Comparison of ENCODE assay signal across 2 fruit fly cellular contexts in the genomic region with DNA sequence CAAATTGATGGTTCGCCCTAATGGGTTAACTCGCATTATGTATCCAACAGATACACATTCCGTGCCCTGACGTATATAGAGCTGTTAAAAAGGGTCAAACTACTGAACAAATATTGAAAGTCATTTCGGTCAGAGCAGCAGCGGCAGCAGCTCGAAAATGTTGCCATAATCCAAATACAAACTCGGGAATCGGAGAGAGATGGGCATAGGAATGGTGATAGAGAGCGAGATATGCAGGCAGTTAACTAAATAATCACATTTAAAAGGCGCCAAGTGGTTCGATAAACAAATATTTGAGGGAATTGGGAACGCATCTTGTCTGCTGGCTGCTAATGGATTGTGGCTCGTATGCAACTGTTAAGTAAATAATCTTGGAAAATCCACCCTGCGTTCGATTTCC.
TF ChIP-seq lines count a peak whose summit lies in the region.

No protein-coding gene starts in this region.

- TF ChIP-seq CTCF in whole organism, embryonic (GFP tag; optimal IDR thresholded peaks at IDR 0.05; lab: Kevin White, UChicago), result no peak

TF ChIP-seq in whole organism, embryonic, 481 proteins besides CTCF, POLR2A, EP300 and RAD21 (continues in another document):
- TF ChIP-seq cas (GFP tag; IDR thresholded peaks at IDR 0.05; lab: Robert Waterston, UW), result no peak
- TF ChIP-seq usp (GFP tag; optimal IDR thresholded peaks at IDR 0.05; lab: Kevin White, UChicago), result no peak
- peak; percentile 31 for TF ChIP-seq org-1 (GFP tag; optimal IDR thresholded peaks at IDR 0.05; lab: Kevin White, UChicago)
- peak; percentile 4 for TF ChIP-seq trem (tag; optimal IDR thresholded peaks at IDR 0.05; lab: Kevin White, UChicago)
- TF ChIP-seq CG7987 (GFP tag; optimal IDR thresholded peaks at IDR 0.05; lab: Kevin White, UChicago), result peak; percentile 6
- TF ChIP-seq inv (GFP tag; IDR thresholded peaks at IDR 0.05; lab: Robert Waterston, UW; ENCODE audit: partially characterized antibody), result no peak
- no peak for TF ChIP-seq sim (GFP tag; IDR thresholded peaks at IDR 0.05; lab: Robert Waterston, UW)
- TF ChIP-seq shn (GFP tag; optimal IDR thresholded peaks at IDR 0.05; lab: Kevin White, UChicago), result no peak
- no peak for TF ChIP-seq CG31388 (GFP tag; optimal IDR thresholded peaks at IDR 0.05; lab: Kevin White, UChicago)
- no peak for TF ChIP-seq CG3163 (GFP tag; optimal IDR thresholded peaks at IDR 0.05; lab: Kevin White, UChicago)
- no peak for TF ChIP-seq zfh2 (GFP tag; optimal IDR thresholded peaks at IDR 0.05; lab: Kevin White, UChicago)
- TF ChIP-seq CG1603 (tag; optimal IDR thresholded peaks at IDR 0.05; lab: Kevin White, UChicago), result no peak
- no peak for TF ChIP-seq CG15073 (GFP tag; optimal IDR thresholded peaks at IDR 0.05; lab: Kevin White, UChicago)
- TF ChIP-seq Taf1 (GFP tag; IDR thresholded peaks at IDR 0.05; lab: Robert Waterston, UW), result no peak
- TF ChIP-seq sima (GFP tag; optimal IDR thresholded peaks at IDR 0.05; lab: Kevin White, UChicago), result no peak
- TF ChIP-seq NC2β (GFP tag; optimal IDR thresholded peaks at IDR 0.05; lab: Kevin White, UChicago), result no peak
- TF ChIP-seq otp (GFP tag; IDR thresholded peaks at IDR 0.05; lab: Robert Waterston, UW), result peak; percentile 60; the same call in 2 of the 3 replicates
- no peak for TF ChIP-seq amos (GFP tag; IDR thresholded peaks at IDR 0.05; lab: Robert Waterston, UW; ENCODE audit: partially characterized antibody)
- no peak for TF ChIP-seq insv (GFP tag; optimal IDR thresholded peaks at IDR 0.05; lab: Kevin White, UChicago)
- peak; percentile 65 for TF ChIP-seq CG15696 (tag; optimal IDR thresholded peaks at IDR 0.05; lab: Kevin White, UChicago)
- TF ChIP-seq CG12391 (tag; optimal IDR thresholded peaks at IDR 0.05; lab: Kevin White, UChicago), result no peak
- TF ChIP-seq dimm (GFP tag; IDR thresholded peaks at IDR 0.05; lab: Robert Waterston, UW), result no peak
- TF ChIP-seq Scr (GFP tag; IDR thresholded peaks at IDR 0.05; lab: Robert Waterston, UW; ENCODE audit: partially characterized antibody), result no peak
- TF ChIP-seq ftz-f1 (GFP tag; optimal IDR thresholded peaks at IDR 0.05; lab: Kevin White, UChicago), result no peak
- no peak for TF ChIP-seq chm (GFP tag; IDR thresholded peaks at IDR 0.05; lab: Robert Waterston, UW)
- no peak for TF ChIP-seq CG4854 (GFP tag; optimal IDR thresholded peaks at IDR 0.05; lab: Kevin White, UChicago)
- TF ChIP-seq PHDP (tag; optimal IDR thresholded peaks at IDR 0.05; lab: Kevin White, UChicago), result no peak
- TF ChIP-seq unpg (GFP tag; optimal IDR thresholded peaks at IDR 0.05; lab: Kevin White, UChicago), result peak; percentile 5
- no peak for TF ChIP-seq Dad (GFP tag; optimal IDR thresholded peaks at IDR 0.05; lab: Kevin White, UChicago)
- TF ChIP-seq aop (GFP tag; IDR thresholded peaks at IDR 0.05; lab: Robert Waterston, UW), result no peak
- 0 out of 3 replicates have a peak, but pooled peaks have one; percentile 20 for TF ChIP-seq ci (GFP tag; IDR thresholded peaks at IDR 0.05; lab: Robert Waterston, UW)
- TF ChIP-seq CG31365 (tag; optimal IDR thresholded peaks at IDR 0.05; lab: Kevin White, UChicago), result no peak
- no peak for TF ChIP-seq pb (GFP tag; optimal IDR thresholded peaks at IDR 0.05; lab: Kevin White, UChicago)
- TF ChIP-seq CG10565 (GFP tag; optimal IDR thresholded peaks at IDR 0.05; lab: Kevin White, UChicago), result no peak
- no peak for TF ChIP-seq Hsf (GFP tag; optimal IDR thresholded peaks at IDR 0.05; lab: Kevin White, UChicago)
- no peak for TF ChIP-seq ERR (GFP tag; optimal IDR thresholded peaks at IDR 0.05; lab: Kevin White, UChicago)
- no peak for TF ChIP-seq bigmax (GFP tag; optimal IDR thresholded peaks at IDR 0.05; lab: Kevin White, UChicago)
- TF ChIP-seq CG8478 (optimal IDR thresholded peaks at IDR 0.05; lab: Kevin White, UChicago), result no peak
- no peak for TF ChIP-seq ash1 (GFP tag; optimal IDR thresholded peaks at IDR 0.05; lab: Kevin White, UChicago)
- TF ChIP-seq ATbp (GFP tag; optimal IDR thresholded peaks at IDR 0.05; lab: Kevin White, UChicago), result peak; percentile 15
- TF ChIP-seq fd64A (GFP tag; optimal IDR thresholded peaks at IDR 0.05; lab: Kevin White, UChicago), result peak; percentile 26
- TF ChIP-seq Xrp1 (GFP tag; IDR thresholded peaks at IDR 0.05; lab: Robert Waterston, UW), result peak; percentile 25; the same call in 1 of the 2 replicates
- TF ChIP-seq so (GFP tag; IDR thresholded peaks at IDR 0.05; lab: Robert Waterston, UW), result 0 out of 3 replicates have a peak, but pooled peaks have one; percentile 1
- TF ChIP-seq CG14710 (tag; optimal IDR thresholded peaks at IDR 0.05; lab: Kevin White, UChicago), result peak; percentile 0

TF ChIP-seq in whole organism, prepupa, 60 proteins besides CTCF, POLR2A, EP300 and RAD21:
- no peak for TF ChIP-seq CG6808 (GFP tag; optimal IDR thresholded peaks at IDR 0.05; lab: Kevin White, UChicago)
- no peak for TF ChIP-seq net (GFP tag; optimal IDR thresholded peaks at IDR 0.05; lab: Kevin White, UChicago)
- no peak for TF ChIP-seq dsx (GFP tag; optimal IDR thresholded peaks at IDR 0.05; lab: Kevin White, UChicago; ENCODE audit: poor library complexity, severe bottlenecking)
- no peak for TF ChIP-seq CG1621 (tag; optimal IDR thresholded peaks at IDR 0.05; lab: Kevin White, UChicago)
- peak; percentile 83 for TF ChIP-seq fkh (GFP tag; optimal IDR thresholded peaks at IDR 0.05; lab: Kevin White, UChicago)
- no peak for TF ChIP-seq vri (GFP tag; optimal IDR thresholded peaks at IDR 0.05; lab: Kevin White, UChicago)
- no peak for TF ChIP-seq CG6854 (GFP tag; optimal IDR thresholded peaks at IDR 0.05; lab: Kevin White, UChicago)
- TF ChIP-seq cyc (GFP tag; optimal IDR thresholded peaks at IDR 0.05; lab: Kevin White, UChicago), result no peak
